Worm (Caenorhabditis elegans) whole organism, L3 larva: ENCODE results near the gene aps-1.

Experiments used
- R02D3.7 ChIP-seq: fragments of 150-350 bp; optimal IDR thresholded peaks from 2 replicates; lab custom pipeline; 2014; ENCODE audit warnings: missing biosample characterization, missing genetic modification characterization
- ZK546.5 ChIP-seq: sonication (generic microtip); optimal IDR thresholded peaks from 2 replicates; lab custom pipeline; 2017; ENCODE audit warnings: missing biosample characterization, missing genetic modification characterization
- aly-2 ChIP-seq: fragments of 150-350 bp; optimal IDR thresholded peaks from 2 replicates; lab custom pipeline; 2014; ENCODE audit warnings: missing biosample characterization, missing genetic modification characterization
- ama-1 ChIP-seq: fragments of 150-350 bp; optimal IDR thresholded peaks from 2 replicates; lab custom pipeline; 2018
- ceh-16 ChIP-seq: sonication (generic microtip); optimal IDR thresholded peaks from 2 replicates; lab custom pipeline; 2017; ENCODE audit warnings: missing biosample characterization, missing genetic modification characterization
- ceh-28 ChIP-seq: fragments of 150-350 bp; optimal IDR thresholded peaks from 2 replicates; lab custom pipeline; 2014; ENCODE audit warnings: missing biosample characterization, missing genetic modification reagents, missing genetic modification characterization
- ceh-82 ChIP-seq: fragments of 150-350 bp; optimal IDR thresholded peaks from 2 replicates; lab custom pipeline; 2014; ENCODE audit warnings: missing biosample characterization, missing genetic modification characterization
- ceh-9 ChIP-seq: sonication (generic microtip); optimal IDR thresholded peaks from 2 replicates; lab custom pipeline; 2018; ENCODE audit warnings: missing biosample characterization, missing genetic modification characterization
- daf-12 ChIP-seq: fragments of 150-350 bp; optimal IDR thresholded peaks from 2 replicates; lab custom pipeline; 2014; ENCODE audit warnings: missing biosample characterization, missing genetic modification reagents, missing genetic modification characterization
- egl-27 ChIP-seq: sonication (generic microtip); optimal IDR thresholded peaks from 4 replicates; lab custom pipeline; 2017; ENCODE audit warnings: missing biosample characterization, missing genetic modification reagents, missing genetic modification characterization
- egl-5 ChIP-seq: fragments of 150-350 bp; optimal IDR thresholded peaks from 2 replicates; lab custom pipeline; 2017; ENCODE audit warnings: missing biosample characterization, missing genetic modification reagents, missing genetic modification characterization, inconsistent platforms
- elt-1 ChIP-seq: fragments of 150-350 bp; optimal IDR thresholded peaks from 2 replicates; lab custom pipeline; 2014; ENCODE audit warnings: missing biosample characterization, missing genetic modification characterization
- elt-2 ChIP-seq: sonication (generic microtip); optimal IDR thresholded peaks from 2 replicates; lab custom pipeline; 2016; ENCODE audit warnings: missing genetic modification reagents, mild to moderate bottlenecking, missing genetic modification characterization, missing compliant biosample characterization
- elt-3 ChIP-seq, 3 experiments: fragments of 150-350 bp in 1 of 3; sonication (generic microtip) in 2 of 3; optimal IDR thresholded peaks; 2 replicates in 2 of 3; 4 replicates in 1 of 3; lab custom pipeline; 2014 to 2017; ENCODE audit warnings: missing biosample characterization in 3 of 3, missing genetic modification characterization in 3 of 3
- eor-1 ChIP-seq, 2 experiments: fragments of 150-350 bp; optimal IDR thresholded peaks; 2 replicates each; lab custom pipeline; 2014 to 2018; ENCODE audit warnings: missing biosample characterization in 2 of 2, missing genetic modification characterization in 2 of 2
- fkh-10 ChIP-seq: sonication (generic microtip); optimal IDR thresholded peaks from 2 replicates; lab custom pipeline; 2017; ENCODE audit warnings: missing biosample characterization, missing genetic modification reagents, missing genetic modification characterization
- fkh-2 ChIP-seq: fragments of 150-350 bp; optimal IDR thresholded peaks from 2 replicates; lab custom pipeline; 2014; ENCODE audit warnings: missing biosample characterization, missing genetic modification reagents, missing genetic modification characterization
- hmg-11 ChIP-seq: sonication (generic microtip); optimal IDR thresholded peaks from 2 replicates; lab custom pipeline; 2016; ENCODE audit warnings: missing genetic modification characterization, missing compliant biosample characterization
- lin-15B ChIP-seq: fragments of 150-350 bp; optimal IDR thresholded peaks from 2 replicates; lab custom pipeline; 2014; ENCODE audit warnings: missing biosample characterization, missing genetic modification characterization
- lin-39 ChIP-seq: fragments of 150-350 bp; optimal IDR thresholded peaks from 2 replicates; lab custom pipeline; 2018; ENCODE audit warnings: missing biosample characterization, missing genetic modification reagents, missing genetic modification characterization
- lsy-12 ChIP-seq: sonication (generic microtip); optimal IDR thresholded peaks from 2 replicates; lab custom pipeline; 2016; ENCODE audit warnings: mild to moderate bottlenecking, missing genetic modification characterization, missing compliant biosample characterization
- mdl-1 ChIP-seq: fragments of 150-350 bp; optimal IDR thresholded peaks from 2 replicates; lab custom pipeline; 2014; ENCODE audit warnings: missing biosample characterization, missing genetic modification characterization
- mml-1 ChIP-seq: fragments of 150-350 bp; sonication (generic microtip); optimal IDR thresholded peaks from 3 replicates; lab custom pipeline; 2014; ENCODE audit warnings: missing biosample characterization, missing genetic modification characterization
- nfya-1 ChIP-seq: sonication (generic microtip); optimal IDR thresholded peaks from 2 replicates; lab custom pipeline; 2017; ENCODE audit warnings: missing genetic modification characterization, mild to moderate bottlenecking, missing compliant biosample characterization, antibody characterized with exemption, moderate library complexity; ENCODE audit not compliant: insufficient read depth
- nhr-12 ChIP-seq: fragments of 150-350 bp; optimal IDR thresholded peaks from 2 replicates; lab custom pipeline; 2014; ENCODE audit warnings: missing biosample characterization, missing genetic modification characterization
- nhr-23 ChIP-seq: fragments of 150-350 bp; optimal IDR thresholded peaks from 2 replicates; lab custom pipeline; 2014; ENCODE audit warnings: missing biosample characterization, missing genetic modification reagents, missing genetic modification characterization
- nhr-25 ChIP-seq: sonication (generic microtip); optimal IDR thresholded peaks from 2 replicates; lab custom pipeline; 2017; ENCODE audit warnings: missing biosample characterization, missing genetic modification characterization
- nhr-28 ChIP-seq: fragments of 150-350 bp; optimal IDR thresholded peaks from 2 replicates; lab custom pipeline; 2014; ENCODE audit warnings: missing biosample characterization, missing genetic modification characterization
- nhr-67 ChIP-seq: fragments of 150-350 bp; optimal IDR thresholded peaks from 2 replicates; lab custom pipeline; 2014; ENCODE audit warnings: missing biosample characterization, missing genetic modification characterization
- nhr-77 ChIP-seq: fragments of 150-350 bp; optimal IDR thresholded peaks from 2 replicates; lab custom pipeline; 2014; ENCODE audit warnings: missing biosample characterization, missing genetic modification characterization
- pha-4 ChIP-seq: fragments of 150-350 bp; optimal IDR thresholded peaks from 2 replicates; lab custom pipeline; 2014; ENCODE audit warnings: missing biosample characterization, missing genetic modification reagents, missing genetic modification characterization
- pqm-1 ChIP-seq: fragments of 150-350 bp; optimal IDR thresholded peaks from 2 replicates; lab custom pipeline; 2017; ENCODE audit warnings: missing biosample characterization, missing genetic modification characterization, inconsistent platforms
- sea-2 ChIP-seq: fragments of 150-350 bp; sonication (generic microtip); optimal IDR thresholded peaks from 4 replicates; lab custom pipeline; 2014; ENCODE audit warnings: missing biosample characterization, missing genetic modification reagents, missing genetic modification characterization
- skn-1 ChIP-seq: fragments of 150-350 bp; optimal IDR thresholded peaks from 2 replicates; lab custom pipeline; 2014; ENCODE audit warnings: missing biosample characterization, missing genetic modification characterization
- snpc-4 ChIP-seq: fragments of 150-350 bp; optimal IDR thresholded peaks from 2 replicates; lab custom pipeline; 2014; ENCODE audit warnings: missing biosample characterization, missing genetic modification characterization
- tbx-2 ChIP-seq: sonication (generic microtip); optimal IDR thresholded peaks from 2 replicates; lab custom pipeline; 2016; ENCODE audit warnings: mild to moderate bottlenecking, missing genetic modification characterization, missing compliant biosample characterization
- unc-39 ChIP-seq: sonication (generic microtip); optimal IDR thresholded peaks from 4 replicates; lab custom pipeline; 2017; ENCODE audit warnings: missing biosample characterization, missing genetic modification characterization
- unc-62 ChIP-seq: fragments of 150-350 bp; sonication (generic microtip); optimal IDR thresholded peaks from 4 replicates; lab custom pipeline; 2014; ENCODE audit warnings: missing biosample characterization, missing genetic modification reagents, missing genetic modification characterization
- zag-1 ChIP-seq: fragments of 150-350 bp; optimal IDR thresholded peaks from 2 replicates; lab custom pipeline; 2014; ENCODE audit warnings: missing biosample characterization, missing genetic modification characterization
- ztf-11 ChIP-seq: fragments of 150-350 bp; optimal IDR thresholded peaks from 2 replicates; lab custom pipeline; 2014; ENCODE audit warnings: missing biosample characterization, missing genetic modification characterization

The aps-1 gene

DNA sequence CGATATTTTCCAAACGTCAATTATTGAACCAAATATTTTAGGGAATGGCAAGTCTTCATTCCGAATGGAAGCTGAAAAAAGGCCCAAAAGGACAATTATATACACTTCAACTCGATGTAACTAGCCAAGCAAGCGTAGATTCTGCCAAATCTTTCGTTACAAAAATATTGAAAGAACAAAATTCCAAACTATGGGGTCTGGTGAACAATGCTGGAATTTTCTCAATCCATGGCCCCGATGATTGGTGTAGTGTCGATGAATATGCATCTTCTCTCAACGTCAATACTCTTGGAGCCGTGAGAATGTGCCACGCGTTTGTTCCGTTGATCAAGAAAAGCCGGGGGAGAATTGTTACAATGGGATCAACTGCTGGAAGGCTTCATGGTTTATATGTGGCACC is 33.5 kb upstream of the aps-1 start:
- TF ChIP-seq unc-39 (tag; lab: Kevin White, UChicago) = no peak
- no peak for TF ChIP-seq unc-62
- TF ChIP-seq lin-15B (tag; lab: Kevin White, UChicago) = no peak
- no peak for TF ChIP-seq R02D3.7 (tag; lab: Kevin White, UChicago)
- no peak for TF ChIP-seq nhr-67 (tag; lab: Kevin White, UChicago)
- TF ChIP-seq skn-1 (tag; lab: Kevin White, UChicago) = no peak
- no peak for TF ChIP-seq nfya-1 (tag; lab: Kevin White, UChicago)
- TF ChIP-seq nhr-23 = no peak
- no peak for TF ChIP-seq sea-2 (GFP tag; lab: Kevin White, UChicago)
- TF ChIP-seq aly-2 (tag; lab: Kevin White, UChicago) = no peak
- TF ChIP-seq elt-2 = no peak
- no peak for TF ChIP-seq pha-4
- no peak for TF ChIP-seq lsy-12
- no peak for TF ChIP-seq nhr-28 (tag; lab: Kevin White, UChicago)
- no peak for TF ChIP-seq egl-5 (tag; lab: Kevin White, UChicago)
- TF ChIP-seq ceh-28 = no peak
- TF ChIP-seq nhr-25 (tag; lab: Kevin White, UChicago) = no peak
- no peak for TF ChIP-seq fkh-2 (tag; lab: Kevin White, UChicago)
- no peak for TF ChIP-seq nhr-12
- TF ChIP-seq elt-3 (tag; optimal IDR thresholded peaks at IDR 0.05; lab: Kevin White, UChicago) = no peak
- TF ChIP-seq, all 47 proteins: peak for 0

DNA sequence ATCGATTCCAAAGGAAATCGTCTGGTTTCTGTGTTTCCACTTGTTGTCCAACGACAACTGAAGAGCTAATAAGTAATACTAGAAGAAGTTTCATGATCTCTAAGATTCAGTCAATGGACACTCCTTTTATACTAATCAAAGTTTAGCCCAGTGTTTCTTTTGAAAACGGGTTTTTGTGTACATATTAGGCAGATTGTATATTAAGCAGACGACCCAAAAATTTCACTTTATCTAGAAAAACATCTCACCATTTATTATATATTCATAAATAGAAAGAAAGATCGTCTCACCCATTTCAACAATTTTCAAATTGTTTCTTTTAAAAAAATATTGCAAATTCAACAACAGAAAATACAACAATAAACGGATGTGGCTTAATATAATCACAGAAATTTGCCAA is 31.0 kb upstream of the aps-1 start, which contains the start of gene C10F3.7:
Gene C10F3.7 (minus strand): TSS at position 101 of the 400 bp plus-strand sequence.
- TF ChIP-seq tbx-2 (tag; lab: Kevin White, UChicago) = no peak
- TF ChIP-seq ceh-9 (tag; lab: Kevin White, UChicago) = no peak
- no peak for TF ChIP-seq ama-1 (lab: Kevin White, UChicago)
- TF ChIP-seq mdl-1 = no peak
- no peak for TF ChIP-seq lin-15B (tag; lab: Kevin White, UChicago)
- TF ChIP-seq nhr-12 = no peak
- no peak for TF ChIP-seq lin-39 (tag; lab: Kevin White, UChicago)
- no peak for TF ChIP-seq egl-5 (tag; lab: Kevin White, UChicago)
- TF ChIP-seq pqm-1 (tag; lab: Kevin White, UChicago) = no peak
- TF ChIP-seq fkh-10 (GFP tag; lab: Kevin White, UChicago) = no peak
- TF ChIP-seq zag-1 (tag; lab: Kevin White, UChicago) = no peak
- no peak for TF ChIP-seq snpc-4 (tag; lab: Kevin White, UChicago)
- no peak for TF ChIP-seq daf-12
- no peak for TF ChIP-seq ceh-82 (tag; lab: Kevin White, UChicago)
- no peak for TF ChIP-seq nhr-23

DNA sequence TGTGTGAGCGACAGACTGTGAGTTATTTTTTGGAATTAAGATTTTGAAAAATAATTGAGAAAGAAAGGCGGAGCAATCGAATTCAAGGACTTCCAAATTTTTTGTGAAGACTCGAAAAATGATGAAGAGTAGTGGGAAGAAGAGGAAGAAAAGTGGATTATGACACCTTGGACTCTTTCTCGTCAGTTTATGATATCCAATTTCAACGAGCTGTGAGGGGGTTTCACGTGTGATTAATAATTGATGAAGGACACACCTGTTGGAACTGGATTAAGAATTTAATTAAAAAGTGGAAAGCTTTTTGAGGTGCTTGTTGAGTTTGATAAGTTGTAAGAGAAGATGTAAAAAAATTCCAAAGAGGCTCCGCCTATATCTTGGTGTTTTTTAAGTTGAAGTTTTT is 27.4 kb upstream of the aps-1 start, which contains the start of gene fut-8:
Gene fut-8 (minus strand): TSS at position 101 of the 400 bp plus-strand sequence.
- TF ChIP-seq aly-2 (tag; lab: Kevin White, UChicago) (no peak), pqm-1 (tag; lab: Kevin White, UChicago) (no peak), egl-27 (tag; lab: Kevin White, UChicago) (no peak), lin-39 (tag; lab: Kevin White, UChicago) (no peak)

DNA sequence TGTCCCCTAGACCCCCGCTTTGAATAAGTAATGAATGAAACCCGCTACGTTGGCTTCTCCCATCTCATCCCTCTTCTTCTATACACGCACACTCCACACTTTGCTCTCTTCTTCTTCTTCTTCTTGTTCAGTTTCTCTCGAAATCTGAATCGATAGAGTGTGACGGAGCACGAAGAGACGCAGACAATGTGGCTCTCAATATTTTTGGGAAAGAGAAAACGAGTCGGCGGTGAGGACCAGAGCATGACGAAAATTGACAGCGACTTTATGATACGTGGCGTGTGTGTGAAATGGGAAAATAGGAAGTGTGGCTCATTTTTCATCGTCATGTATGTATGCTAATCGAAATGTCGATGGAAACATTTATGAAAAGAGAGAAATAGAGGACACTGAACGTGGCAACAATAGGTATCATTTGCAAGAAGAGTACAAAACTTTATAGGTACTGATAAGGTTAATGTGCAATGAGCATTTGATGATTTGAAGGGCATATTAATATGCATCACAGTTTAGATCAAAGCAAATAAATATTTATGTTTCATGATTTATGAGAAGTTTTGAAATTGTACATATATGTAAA is 26.2 kb upstream of the aps-1 start:
- TF ChIP-seq ZK546.5 (tag; lab: Kevin White, UChicago) (no peak), nhr-12 (no peak), pqm-1 (tag; lab: Kevin White, UChicago) (peak; percentile 20), ceh-28 (peak; percentile 25), lin-39 (tag; lab: Kevin White, UChicago) (peak; percentile 57), mml-1 (tag; lab: Kevin White, UChicago) (no peak), nfya-1 (tag; lab: Kevin White, UChicago) (peak; percentile 68), unc-39 (tag; lab: Kevin White, UChicago) (no peak), egl-5 (tag; lab: Kevin White, UChicago) (no peak), lin-15B (tag; lab: Kevin White, UChicago) (peak; percentile 20), fkh-10 (GFP tag; lab: Kevin White, UChicago) (peak; percentile 15), hmg-11 (tag; lab: Kevin White, UChicago) (peak; percentile 78), nhr-28 (tag; lab: Kevin White, UChicago) (no peak), nhr-67 (tag; lab: Kevin White, UChicago) (no peak), skn-1 (tag; lab: Kevin White, UChicago) (peak; percentile 26), elt-3 (tag; optimal IDR thresholded peaks at IDR 0.05; lab: Kevin White, UChicago) (no peak), ceh-16 (no peak), elt-1 (tag; lab: Kevin White, UChicago) (no peak), ztf-11 (tag; lab: Kevin White, UChicago) (no peak), eor-1 (tag; optimal IDR thresholded peaks at IDR 0.05; lab: Kevin White, UChicago) (no peak), elt-2 (peak; percentile 70), sea-2 (GFP tag; lab: Kevin White, UChicago) (peak; percentile 44), nhr-77 (tag; lab: Kevin White, UChicago) (no peak), nhr-23 (no peak), snpc-4 (tag; lab: Kevin White, UChicago) (peak; percentile 26), egl-27 (tag; lab: Kevin White, UChicago) (peak; percentile 34)
- TF ChIP-seq, all 47 proteins: peak for 12
